Worm (Caenorhabditis elegans) whole organism, young adult: ENCODE data around the gene K10C9.7.

Experiments
- C06A6.2 ChIP-seq: fragments of 200-800 bp; sonication (Bioruptor generic); conservative IDR thresholded peaks from 2 replicates; pipeline ENCODE4 v1.3.6; 2022; ENCODE audit warnings: missing genetic modification characterization, missing compliant biosample characterization
- F10E7.11 ChIP-seq: sonication (generic microtip); optimal IDR thresholded peaks from 2 replicates; lab custom pipeline; 2017; ENCODE audit warnings: mild to moderate bottlenecking, missing genetic modification characterization, moderate library complexity, missing compliant biosample characterization
- F33H1.4 ChIP-seq: fragments of 200-800 bp; sonication (Bioruptor generic); IDR thresholded peaks from 2 replicates; pipeline ENCODE4 v1.3.6; 2022; ENCODE audit warnings: missing genetic modification reagents, missing genetic modification characterization, missing compliant biosample characterization
- Y56A3A.18 ChIP-seq: fragments of 200-800 bp; sonication (Bioruptor generic); IDR thresholded peaks from 2 replicates; pipeline ENCODE4 v1.3.6; 2022; ENCODE audit warnings: missing genetic modification reagents, missing genetic modification characterization, missing compliant biosample characterization
- Y95B8A.8 ChIP-seq: fragments of 200-800 bp; sonication (Bioruptor generic); IDR thresholded peaks from 2 replicates; pipeline ENCODE4 v1.3.6; 2022; ENCODE audit warnings: missing genetic modification reagents, missing genetic modification characterization, missing compliant biosample characterization
- ZK185.1 ChIP-seq: sonication (generic microtip); optimal IDR thresholded peaks from 2 replicates; lab custom pipeline; 2016; ENCODE audit warnings: mild to moderate bottlenecking, missing genetic modification characterization, missing compliant biosample characterization; ENCODE audit not compliant: poor library complexity, severe bottlenecking
- atf-7 ChIP-seq: sonication (generic microtip); optimal IDR thresholded peaks from 2 replicates; lab custom pipeline; 2017; ENCODE audit warnings: mild to moderate bottlenecking, missing genetic modification characterization, missing compliant biosample characterization
- attf-3 ChIP-seq: fragments of 200-800 bp; sonication (Bioruptor generic); conservative IDR thresholded peaks from 2 replicates; pipeline ENCODE4 v1.3.6; 2022; ENCODE audit warnings: missing genetic modification reagents, missing genetic modification characterization, missing compliant biosample characterization
- ccch-3 ChIP-seq: fragments of 200-800 bp; sonication (Bioruptor generic); optimal IDR thresholded peaks from 2 replicates; lab custom pipeline; 2018; ENCODE audit warnings: mild to moderate bottlenecking, missing genetic modification characterization, missing compliant biosample characterization
- ceh-58 ChIP-seq: fragments of 200-800 bp; sonication (Bioruptor generic); IDR thresholded peaks from 2 replicates; pipeline ENCODE4 v1.3.6; 2022; ENCODE audit warnings: missing genetic modification characterization, missing compliant biosample characterization
- ceh-79 ChIP-seq: sonication (generic microtip); optimal IDR thresholded peaks from 2 replicates; lab custom pipeline; 2017; ENCODE audit warnings: mild to moderate bottlenecking, missing genetic modification characterization, missing compliant biosample characterization
- ceh-91 ChIP-seq: fragments of 200-800 bp; sonication (Bioruptor generic); IDR thresholded peaks from 2 replicates; pipeline ENCODE4 v1.3.6; 2022; ENCODE audit warnings: missing genetic modification reagents, missing genetic modification characterization, missing compliant biosample characterization
- efl-1 ChIP-seq: fragments of 150-350 bp; optimal IDR thresholded peaks from 2 replicates; lab custom pipeline; 2014; ENCODE audit warnings: missing biosample characterization, missing genetic modification reagents, missing genetic modification characterization
- ets-4 ChIP-seq: fragments of 200-800 bp; sonication (Bioruptor generic); optimal IDR thresholded peaks from 2 replicates; lab custom pipeline; 2018; ENCODE audit warnings: mild to moderate bottlenecking, missing genetic modification characterization, missing compliant biosample characterization
- fkh-3 ChIP-seq: sonication (generic microtip); optimal IDR thresholded peaks from 2 replicates; lab custom pipeline; 2016; ENCODE audit warnings: mild to moderate bottlenecking, missing genetic modification characterization, missing compliant biosample characterization
- hmg-1.2 ChIP-seq: fragments of 200-800 bp; sonication (Bioruptor generic); IDR thresholded peaks from 2 replicates; pipeline ENCODE4 v1.3.6; 2022; ENCODE audit warnings: missing genetic modification reagents, missing genetic modification characterization, missing compliant biosample characterization
- hmg-20 ChIP-seq: fragments of 200-800 bp; sonication (Bioruptor generic); IDR thresholded peaks from 2 replicates; pipeline ENCODE4 v1.3.6; 2022; ENCODE audit warnings: missing genetic modification reagents, missing genetic modification characterization, missing compliant biosample characterization
- hrde-1 ChIP-seq: sonication (generic microtip); optimal IDR thresholded peaks from 2 replicates; lab custom pipeline; 2016; ENCODE audit warnings: missing genetic modification characterization, mild to moderate bottlenecking, missing compliant biosample characterization, moderate library complexity, missing genotype, missing genetic modification reagents, borderline replicate concordance
- hsf-1 ChIP-seq: fragments of 200-800 bp; sonication (Bioruptor generic); IDR thresholded peaks from 2 replicates; pipeline ENCODE4 v1.3.6; 2022; ENCODE audit warnings: missing genetic modification reagents, missing genetic modification characterization, missing compliant biosample characterization
- lin-54 ChIP-seq: fragments of 200-800 bp; sonication (Bioruptor generic); optimal IDR thresholded peaks from 2 replicates; lab custom pipeline; 2018; ENCODE audit warnings: mild to moderate bottlenecking, missing genetic modification characterization, missing compliant biosample characterization
- mes-4 ChIP-seq: sonication (generic microtip); optimal IDR thresholded peaks from 2 replicates; lab custom pipeline; 2016; ENCODE audit warnings: missing genotype, missing genetic modification characterization, missing compliant biosample characterization
- nhr-179 ChIP-seq: sonication (generic microtip); optimal IDR thresholded peaks from 2 replicates; lab custom pipeline; 2016; ENCODE audit warnings: mild to moderate bottlenecking, missing genetic modification characterization, missing compliant biosample characterization
- nhr-27 ChIP-seq: fragments of 200-800 bp; sonication (Bioruptor generic); optimal IDR thresholded peaks from 2 replicates; lab custom pipeline; 2018; ENCODE audit warnings: mild to moderate bottlenecking, missing genetic modification characterization, moderate library complexity, missing compliant biosample characterization
- nhr-80 ChIP-seq: sonication (generic microtip); optimal IDR thresholded peaks from 2 replicates; lab custom pipeline; 2016; ENCODE audit warnings: missing genetic modification characterization, missing compliant biosample characterization
- repo-1 ChIP-seq: sonication (generic microtip); optimal IDR thresholded peaks from 2 replicates; lab custom pipeline; 2017; ENCODE audit warnings: mild to moderate bottlenecking, missing genetic modification characterization, missing compliant biosample characterization
- sea-2 ChIP-seq: fragments of 200-800 bp; sonication (Bioruptor generic); IDR thresholded peaks from 2 replicates; pipeline ENCODE4 v1.3.6; 2022; ENCODE audit warnings: missing genetic modification characterization, missing compliant biosample characterization
- snpc-3.4 ChIP-seq: sonication (generic microtip); optimal IDR thresholded peaks from 2 replicates; lab custom pipeline; 2017; ENCODE audit warnings: missing genetic modification characterization, mild to moderate bottlenecking, missing compliant biosample characterization, antibody characterized with exemption, moderate library complexity, missing genotype, missing genetic modification reagents
- unc-62 ChIP-seq: fragments of 150-350 bp; optimal IDR thresholded peaks from 2 replicates; lab custom pipeline; 2014; ENCODE audit warnings: missing biosample characterization, missing genetic modification reagents, missing genetic modification characterization
- xnd-1 ChIP-seq: sonication (generic microtip); optimal IDR thresholded peaks from 2 replicates; lab custom pipeline; 2016; ENCODE audit warnings: missing genotype, missing genetic modification reagents, missing genetic modification characterization, missing compliant biosample characterization
- zfh-2 ChIP-seq: fragments of 200-800 bp; sonication (Bioruptor generic); conservative IDR thresholded peaks from 2 replicates; pipeline ENCODE4 v1.3.6; 2022; ENCODE audit warnings: missing genetic modification reagents, missing genetic modification characterization, missing compliant biosample characterization
- zim-3 ChIP-seq: sonication (generic microtip); optimal IDR thresholded peaks from 2 replicates; lab custom pipeline; 2017; ENCODE audit warnings: mild to moderate bottlenecking, missing genetic modification characterization, moderate library complexity, missing compliant biosample characterization
- ztf-18 ChIP-seq: sonication (generic microtip); optimal IDR thresholded peaks from 2 replicates; lab custom pipeline; 2016; ENCODE audit warnings: missing genotype, mild to moderate bottlenecking, missing genetic modification characterization, missing compliant biosample characterization
- ztf-3 ChIP-seq: fragments of 200-800 bp; sonication (Bioruptor generic); optimal IDR thresholded peaks from 2 replicates; lab custom pipeline; 2018; ENCODE audit warnings: mild to moderate bottlenecking, missing genetic modification characterization, missing compliant biosample characterization

Gene K10C9.7

DNA sequence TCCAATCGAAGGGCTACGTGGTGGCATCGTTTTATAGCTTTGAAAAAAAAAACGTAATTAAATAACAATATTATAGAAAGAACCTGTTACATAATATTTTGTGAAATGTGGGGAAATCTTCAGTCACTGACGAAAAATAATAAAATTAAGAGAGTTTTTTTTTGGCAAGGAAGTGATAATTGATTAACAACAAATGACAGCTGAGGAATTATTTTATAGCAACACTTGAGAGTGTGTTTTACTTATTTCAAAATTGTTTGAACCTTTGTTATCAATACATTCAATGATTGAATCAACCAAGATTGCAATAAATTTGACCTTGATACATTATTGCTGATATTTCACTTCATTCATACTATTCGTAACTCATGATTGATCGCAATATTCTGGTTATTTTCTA is 16.6 kb upstream of the K10C9.7 start, which contains the start of gene Y50D4B.6:
Y50D4B.6 (plus strand) TSS at position 301 of the 400 bp plus-strand sequence.
- TF ChIP-seq snpc-3.4 (tag; lab: Kevin White, UChicago) (no peak), ets-4 (no peak), lin-54 (GFP tag; lab: Kevin White, UChicago) (no peak), F33H1.4 (no peak), hmg-20 (GFP tag; lab: Robert Waterston, UW) (no peak), repo-1 (tag; lab: Kevin White, UChicago) (no peak)

DNA sequence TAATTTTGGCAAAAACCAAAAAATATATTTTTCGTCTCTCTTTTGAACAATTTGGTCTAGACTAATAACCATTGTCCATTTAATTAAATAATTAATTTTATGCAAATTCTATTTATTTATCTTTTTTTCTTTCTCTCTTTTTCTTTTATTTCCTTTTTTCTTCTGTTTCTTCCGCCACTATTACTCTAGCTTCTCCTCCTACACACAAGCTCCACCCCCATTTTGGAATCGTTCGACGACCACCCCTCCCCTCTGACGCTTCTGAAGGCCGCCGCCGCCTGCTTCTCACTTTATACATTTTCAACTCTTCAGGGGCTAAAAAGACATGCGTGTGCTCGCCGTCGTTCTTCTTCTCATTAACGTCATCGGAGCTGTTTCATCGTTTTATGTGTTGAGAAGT is 7.6 kb upstream of the K10C9.7 start, which contains the start of gene K10C9.1:
K10C9.1 (plus strand) TSS at position 301 of the 400 bp plus-strand sequence.
- TF ChIP-seq atf-7 (tag; lab: Kevin White, UChicago) (no peak), unc-62 (GFP tag; lab: Kevin White, UChicago) (no peak), F10E7.11 (tag; lab: Kevin White, UChicago) (no peak), xnd-1 (tag; lab: Kevin White, UChicago) (no peak), zim-3 (tag; lab: Kevin White, UChicago) (no peak), ztf-18 (tag; lab: Kevin White, UChicago) (no peak), sea-2 (GFP tag; lab: Robert Waterston, UW) (no peak), hrde-1 (tag; lab: Kevin White, UChicago) (no peak), ceh-79 (tag; lab: Kevin White, UChicago) (no peak), mes-4 (tag; lab: Kevin White, UChicago) (no peak), hsf-1 (GFP tag; lab: Robert Waterston, UW) (no peak)

DNA sequence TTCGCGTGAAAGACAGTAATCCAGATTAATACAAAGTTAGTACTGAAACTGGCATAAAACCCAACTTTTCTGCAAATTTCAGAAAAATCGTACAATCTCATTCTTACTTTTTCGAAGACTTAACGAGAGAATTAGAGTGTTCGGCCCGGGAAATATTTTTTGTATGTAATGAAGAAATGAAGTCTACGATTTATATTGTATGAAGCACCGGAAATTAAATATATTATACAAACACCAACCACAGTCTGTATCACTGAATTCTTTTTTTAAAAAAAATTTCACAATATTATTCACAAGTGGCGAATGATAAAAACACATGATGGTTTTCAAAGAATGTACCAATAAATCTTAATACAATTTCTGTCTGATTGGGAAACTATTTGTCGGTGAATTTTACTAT is 2.9 kb downstream of the K10C9.7 start, which contains the start of gene str-67:
str-67 (minus strand) TSS at position 101 of the 400 bp plus-strand sequence.
- no peak for TF ChIP-seq ceh-58
- TF ChIP-seq ccch-3 (GFP tag; lab: Kevin White, UChicago): no peak

DNA sequence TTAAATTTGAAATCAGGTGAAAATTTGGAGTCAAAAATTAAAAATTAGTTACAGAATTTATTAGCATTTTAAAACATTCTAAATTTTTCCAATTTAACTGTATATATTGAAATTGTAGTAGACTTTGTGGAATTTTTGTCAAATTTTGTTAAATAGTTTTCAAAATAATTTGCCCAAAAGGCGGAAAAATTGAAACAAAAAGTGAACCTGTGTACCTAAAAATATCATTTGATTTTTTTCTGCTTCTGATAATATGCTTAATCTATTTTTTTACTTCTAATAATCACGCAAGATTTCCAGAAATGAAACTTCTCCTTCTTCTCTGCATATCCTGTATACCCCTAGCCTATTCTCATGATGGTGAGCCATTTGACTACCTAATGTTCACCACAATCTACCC is 6.1 kb downstream of the K10C9.7 start, which contains the start of gene rnst-2:
rnst-2 (plus strand) TSS at position 301 of the 400 bp plus-strand sequence.
- TF ChIP-seq ceh-91 (GFP tag; lab: Robert Waterston, UW) (no peak), Y95B8A.8 (GFP tag; lab: Robert Waterston, UW) (no peak), zfh-2 (GFP tag; lab: Robert Waterston, UW) (no peak), nhr-179 (tag; lab: Kevin White, UChicago) (no peak), ZK185.1 (tag; lab: Kevin White, UChicago) (no peak), F33H1.4 (no peak), nhr-27 (no peak), hmg-1.2 (GFP tag; lab: Robert Waterston, UW) (no peak), efl-1 (GFP tag; lab: Kevin White, UChicago) (no peak), C06A6.2 (no peak), ztf-3 (GFP tag; lab: Kevin White, UChicago) (no peak), fkh-3 (no peak), attf-3 (GFP tag; lab: Robert Waterston, UW) (no peak)

DNA sequence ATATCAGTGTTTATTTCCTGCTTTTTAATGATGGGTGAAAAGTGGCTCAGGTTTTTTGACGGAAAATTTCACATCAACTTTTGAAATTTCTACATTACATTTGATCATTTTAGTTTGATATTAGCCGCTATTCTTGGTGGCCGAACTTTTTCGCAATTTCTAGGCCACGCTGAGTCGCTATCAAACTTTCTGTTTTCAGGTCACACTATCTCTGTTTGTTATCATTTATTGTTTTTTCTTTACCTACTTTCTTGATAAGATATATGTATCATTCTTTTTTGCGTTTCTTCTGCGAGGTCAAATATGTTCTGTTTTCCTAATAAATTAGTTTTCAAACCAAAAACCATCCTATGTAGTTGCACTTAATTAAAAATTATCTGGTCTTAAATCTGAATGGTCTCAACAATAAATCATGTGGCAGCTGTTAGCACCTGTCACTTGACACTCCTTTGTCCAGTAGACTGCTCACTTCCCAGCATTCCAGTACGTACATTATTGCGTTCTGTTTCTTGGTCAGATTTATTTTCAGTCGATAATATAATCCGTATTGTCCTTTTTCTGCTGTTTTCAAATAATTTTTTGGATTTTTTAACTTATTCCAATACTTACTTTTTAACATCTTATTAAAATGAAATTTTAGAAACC is 7.0 kb downstream of the K10C9.7 start:
- TF ChIP-seq nhr-80 (tag; lab: Kevin White, UChicago) (peak; percentile 74), Y56A3A.18 (GFP tag; lab: Robert Waterston, UW) (no peak)
